Fruit fly (Drosophila melanogaster) whole organism, adult: ENCODE data around the gene CG45603.

ENCODE experiments used
- CG12768 ChIP-seq: fragments of 200-800 bp; sonication (Bioruptor generic); optimal IDR thresholded peaks from 2 replicates; lab custom pipeline; 2017; ENCODE audit warnings: missing biosample characterization, missing genetic modification characterization, mild to moderate bottlenecking, moderate library complexity, missing genetic modification reagents
- CG1620 ChIP-seq: fragments of 200-800 bp; sonication (Bioruptor generic); optimal IDR thresholded peaks from 2 replicates; lab custom pipeline; 2016; ENCODE audit warnings: missing biosample characterization, missing genetic modification characterization
- CG33017 ChIP-seq: fragments of 200-800 bp; sonication (Bioruptor generic); optimal IDR thresholded peaks from 2 replicates; lab custom pipeline; 2018; ENCODE audit warnings: missing biosample characterization, mild to moderate bottlenecking, missing genetic modification characterization, moderate library complexity
- CG5204 ChIP-seq: fragments of 200-800 bp; sonication (Bioruptor generic); optimal IDR thresholded peaks from 2 replicates; lab custom pipeline; 2016; ENCODE audit warnings: missing biosample characterization, missing genetic modification characterization
- CG7101 ChIP-seq: fragments of 200-800 bp; sonication (Bioruptor generic); optimal IDR thresholded peaks from 2 replicates; lab custom pipeline; 2018; ENCODE audit warnings: missing biosample characterization, mild to moderate bottlenecking, missing genetic modification characterization, moderate library complexity
- Crg-1 ChIP-seq: fragments of 200-800 bp; sonication (Bioruptor generic); optimal IDR thresholded peaks from 2 replicates; lab custom pipeline; 2016; ENCODE audit warnings: missing biosample characterization, missing genetic modification characterization
- Hr96 ChIP-seq: fragments of 200-800 bp; sonication (Bioruptor generic); optimal IDR thresholded peaks from 2 replicates; lab custom pipeline; 2016; ENCODE audit warnings: missing biosample characterization, missing genetic modification characterization
- cic ChIP-seq: fragments of 200-800 bp; sonication (Bioruptor generic); optimal IDR thresholded peaks from 2 replicates; lab custom pipeline; 2017; ENCODE audit warnings: missing biosample characterization, mild to moderate bottlenecking, missing genetic modification characterization, moderate library complexity
- cnc ChIP-seq, 2 experiments: fragments of >200 bp; optimal IDR thresholded peaks; 2 replicates each; lab custom pipeline; 2017
- kay ChIP-seq: fragments of 200-800 bp; sonication (Bioruptor generic); peaks from one replicate; lab custom pipeline; 2016; ENCODE audit warnings: missing biosample characterization, missing genetic modification characterization, borderline replicate concordance
- ovo ChIP-seq: fragments of 200-800 bp; sonication (Bioruptor generic); optimal IDR thresholded peaks from 2 replicates; lab custom pipeline; 2016; ENCODE audit warnings: missing biosample characterization, missing genetic modification characterization
- pad ChIP-seq: fragments of 200-800 bp; sonication (Bioruptor generic); optimal IDR thresholded peaks from 3 replicates; lab custom pipeline; 2017; ENCODE audit warnings: missing biosample characterization, missing genetic modification characterization, mild to moderate bottlenecking, moderate library complexity, missing genetic modification reagents
- tj ChIP-seq: fragments of 200-800 bp; sonication (Bioruptor generic); optimal IDR thresholded peaks from 3 replicates; lab custom pipeline; 2017; ENCODE audit warnings: missing biosample characterization, mild to moderate bottlenecking, missing genetic modification characterization, moderate library complexity
- toe ChIP-seq: fragments of 200-800 bp; sonication (Bioruptor generic); optimal IDR thresholded peaks from 2 replicates; lab custom pipeline; 2016; ENCODE audit warnings: missing biosample characterization, missing genetic modification characterization

dm6 chrX:12258928-12259327 lies 15.5 kb upstream of the CG45603 start:
- TF ChIP-seq cic (GFP tag; lab: Kevin White, UChicago) (no peak), CG7101 (tag; lab: Kevin White, UChicago) (no peak), tj (GFP tag; lab: Kevin White, UChicago) (no peak), toe (GFP tag; lab: Kevin White, UChicago) (no peak), CG33017 (no peak), pad (no peak), cnc (optimal IDR thresholded peaks at IDR 0.05; lab: Kevin White, UChicago) (no peak), CG12768 (GFP tag; lab: Kevin White, UChicago) (no peak), kay (GFP tag; lab: Kevin White, UChicago) (no peak), Crg-1 (GFP tag; lab: Kevin White, UChicago) (no peak), ovo (GFP tag; lab: Kevin White, UChicago) (no peak), CG5204 (no peak), Hr96 (GFP tag; lab: Kevin White, UChicago) (no peak), CG1620 (GFP tag; lab: Kevin White, UChicago) (no peak)
